Worm (Caenorhabditis elegans) whole organism, L1 larva: ENCODE results near the gene Y39A1C.1.

Experiments
- C16A3.4 ChIP-seq: fragments of 150-350 bp; optimal IDR thresholded peaks from 2 replicates; lab custom pipeline; 2014; ENCODE audit warnings: missing biosample characterization, missing genetic modification characterization
- F16B12.6 ChIP-seq: fragments of 150-350 bp; optimal IDR thresholded peaks from 2 replicates; lab custom pipeline; 2014; ENCODE audit warnings: missing biosample characterization, missing genetic modification characterization
- Y116A8C.19 ChIP-seq: sonication (generic microtip); optimal IDR thresholded peaks from 2 replicates; lab custom pipeline; 2016; ENCODE audit warnings: missing compliant biosample characterization, missing genetic modification characterization, borderline replicate concordance
- aha-1 ChIP-seq: fragments of 150-350 bp; optimal IDR thresholded peaks from 2 replicates; lab custom pipeline; 2014; ENCODE audit warnings: missing biosample characterization, missing genetic modification characterization
- alr-1 ChIP-seq: fragments of 200-800 bp; sonication (Bioruptor generic); optimal IDR thresholded peaks from 2 replicates; lab custom pipeline; 2018; ENCODE audit warnings: borderline replicate concordance, mild to moderate bottlenecking, missing genetic modification characterization, missing compliant biosample characterization
- aly-2 ChIP-seq: fragments of 150-350 bp; optimal IDR thresholded peaks from 2 replicates; lab custom pipeline; 2014; ENCODE audit warnings: missing biosample characterization, missing genetic modification characterization
- blmp-1 ChIP-seq: fragments of 150-350 bp; optimal IDR thresholded peaks from 2 replicates; lab custom pipeline; 2014; ENCODE audit warnings: missing biosample characterization, missing genetic modification characterization
- ceh-63 ChIP-seq: fragments of 200-800 bp; sonication (Bioruptor generic); optimal IDR thresholded peaks from 2 replicates; lab custom pipeline; 2018; ENCODE audit warnings: mild to moderate bottlenecking, missing genetic modification characterization, missing compliant biosample characterization
- ceh-82 ChIP-seq, 3 experiments: fragments of 150-350 bp in 1 of 3; sonication (generic microtip) in 2 of 3; optimal IDR thresholded peaks; 2 replicates each; lab custom pipeline; 2014 to 2017; ENCODE audit warnings: missing biosample characterization in 3 of 3, missing genetic modification characterization in 3 of 3
- ceh-90 ChIP-seq: sonication (generic microtip); optimal IDR thresholded peaks from 2 replicates; lab custom pipeline; 2016; ENCODE audit warnings: missing genetic modification characterization, missing compliant biosample characterization
- efl-1 ChIP-seq, 4 experiments: fragments of 150-350 bp; optimal IDR thresholded peaks in 3 of 4; peaks in 1 of 4; 1 replicate in 1 of 4; 2 replicates in 3 of 4; lab custom pipeline; 2014; ENCODE audit warnings: missing biosample characterization in 2 of 4, missing genetic modification characterization in 2 of 4, missing genetic modification reagents in 2 of 4
- efl-3 ChIP-seq: fragments of 200-800 bp; sonication (Bioruptor generic); optimal IDR thresholded peaks from 2 replicates; lab custom pipeline; 2018; ENCODE audit warnings: mild to moderate bottlenecking, missing genetic modification characterization, missing compliant biosample characterization
- egl-13 ChIP-seq: sonication (generic microtip); optimal IDR thresholded peaks from 2 replicates; lab custom pipeline; 2016; ENCODE audit warnings: missing genotype, missing genetic modification reagents, missing genetic modification characterization, missing compliant biosample characterization
- elt-3 ChIP-seq, 6 experiments: fragments of 150-350 bp in 1 of 6; sonication (generic microtip); optimal IDR thresholded peaks; 2 replicates each; lab custom pipeline; 2017 to 2018; ENCODE audit warnings: missing biosample characterization in 6 of 6, missing genetic modification characterization in 6 of 6, inconsistent platforms in 1 of 6
- fkh-10 ChIP-seq: sonication (generic microtip); optimal IDR thresholded peaks from 2 replicates; lab custom pipeline; 2017; ENCODE audit warnings: missing biosample characterization, missing genetic modification reagents, missing genetic modification characterization
- fkh-4 ChIP-seq: sonication (generic microtip); optimal IDR thresholded peaks from 2 replicates; lab custom pipeline; 2016; ENCODE audit warnings: missing compliant biosample characterization, missing genetic modification characterization, borderline replicate concordance
- fos-1 ChIP-seq: fragments of 150-350 bp; optimal IDR thresholded peaks from 2 replicates; lab custom pipeline; 2014; ENCODE audit warnings: missing biosample characterization, missing genetic modification characterization
- hlh-4 ChIP-seq: sonication (generic microtip); optimal IDR thresholded peaks from 2 replicates; lab custom pipeline; 2016; ENCODE audit warnings: mild to moderate bottlenecking, missing genetic modification characterization, missing compliant biosample characterization
- hpl-2 ChIP-seq: fragments of 150-350 bp; optimal IDR thresholded peaks from 2 replicates; lab custom pipeline; 2014; ENCODE audit warnings: missing biosample characterization, missing genetic modification reagents, missing genetic modification characterization
- irx-1 ChIP-seq: sonication (generic microtip); optimal IDR thresholded peaks from 2 replicates; lab custom pipeline; 2016; ENCODE audit warnings: missing genetic modification characterization, missing compliant biosample characterization
- isw-1 ChIP-seq: fragments of 200-800 bp; sonication (Bioruptor generic); IDR thresholded peaks from 2 replicates; pipeline ENCODE4 v1.3.6; 2022; ENCODE audit warnings: missing genetic modification characterization, missing compliant biosample characterization
- jun-1 ChIP-seq: fragments of 150-350 bp; optimal IDR thresholded peaks from 2 replicates; lab custom pipeline; 2014; ENCODE audit warnings: missing biosample characterization, missing genetic modification reagents, missing genetic modification characterization
- lin-14 ChIP-seq: fragments of 200-800 bp; sonication (Bioruptor generic); optimal IDR thresholded peaks from 2 replicates; lab custom pipeline; 2018; ENCODE audit warnings: mild to moderate bottlenecking, missing genetic modification characterization, moderate library complexity, missing compliant biosample characterization
- lir-3 ChIP-seq: sonication (generic microtip); optimal IDR thresholded peaks from 2 replicates; lab custom pipeline; 2016; ENCODE audit warnings: mild to moderate bottlenecking, missing genetic modification characterization, moderate library complexity, missing compliant biosample characterization; ENCODE audit not compliant: poor library complexity
- lsy-2 ChIP-seq, 2 experiments: fragments of 150-350 bp; optimal IDR thresholded peaks; 2 replicates each; lab custom pipeline; 2014; ENCODE audit warnings: missing biosample characterization in 2 of 2, missing genetic modification characterization in 2 of 2
- mdl-1 ChIP-seq, 2 experiments: fragments of 150-350 bp; optimal IDR thresholded peaks; 2 replicates each; lab custom pipeline; 2014 to 2017; ENCODE audit warnings: missing biosample characterization in 2 of 2, missing genetic modification characterization in 2 of 2, inconsistent platforms in 1 of 2
- mef-2 ChIP-seq: fragments of 150-350 bp; optimal IDR thresholded peaks from 2 replicates; lab custom pipeline; 2014; ENCODE audit warnings: missing biosample characterization, missing genetic modification characterization
- nhr-11 ChIP-seq: fragments of 150-350 bp; optimal IDR thresholded peaks from 2 replicates; lab custom pipeline; 2014; ENCODE audit warnings: missing biosample characterization, missing genetic modification characterization
- nhr-12 ChIP-seq: sonication (generic microtip); optimal IDR thresholded peaks from 2 replicates; lab custom pipeline; 2017; ENCODE audit warnings: missing biosample characterization, missing genetic modification characterization
- nhr-19 ChIP-seq: fragments of 200-800 bp; sonication (Bioruptor generic); conservative IDR thresholded peaks from 2 replicates; pipeline ENCODE4 v1.3.6; 2022; ENCODE audit warnings: missing genetic modification characterization, missing compliant biosample characterization
- nhr-20 ChIP-seq: sonication (generic microtip); optimal IDR thresholded peaks from 2 replicates; lab custom pipeline; 2016; ENCODE audit warnings: mild to moderate bottlenecking, missing genetic modification characterization, missing compliant biosample characterization
- nhr-28 ChIP-seq: fragments of 150-350 bp; optimal IDR thresholded peaks from 2 replicates; lab custom pipeline; 2014; ENCODE audit warnings: missing biosample characterization, missing genetic modification characterization
- nhr-47 ChIP-seq: sonication (generic microtip); optimal IDR thresholded peaks from 2 replicates; lab custom pipeline; 2016; ENCODE audit warnings: mild to moderate bottlenecking, missing genetic modification characterization, moderate library complexity, missing compliant biosample characterization
- nhr-76 ChIP-seq: sonication (generic microtip); optimal IDR thresholded peaks from 2 replicates; lab custom pipeline; 2017; ENCODE audit warnings: missing biosample characterization, missing genetic modification characterization
- nhr-84 ChIP-seq: sonication (generic microtip); optimal IDR thresholded peaks from 2 replicates; lab custom pipeline; 2017; ENCODE audit warnings: missing biosample characterization, missing genetic modification characterization
- pag-3 ChIP-seq: sonication (generic microtip); optimal IDR thresholded peaks from 2 replicates; lab custom pipeline; 2017; ENCODE audit warnings: missing genetic modification characterization, mild to moderate bottlenecking, missing compliant biosample characterization, antibody characterized with exemption, borderline replicate concordance; ENCODE audit not compliant: insufficient read depth
- pax-3 ChIP-seq: fragments of 200-800 bp; sonication (Bioruptor generic); optimal IDR thresholded peaks from 2 replicates; lab custom pipeline; 2018; ENCODE audit warnings: mild to moderate bottlenecking, missing genetic modification characterization, moderate library complexity, missing compliant biosample characterization
- rnt-1 ChIP-seq: sonication (generic microtip); optimal IDR thresholded peaks from 2 replicates; lab custom pipeline; 2016; ENCODE audit warnings: mild to moderate bottlenecking, missing genetic modification characterization, moderate library complexity, missing compliant biosample characterization
- skn-1 ChIP-seq: fragments of 150-350 bp; optimal IDR thresholded peaks from 2 replicates; lab custom pipeline; 2014; ENCODE audit warnings: missing biosample characterization, missing genetic modification characterization
- snu-23 ChIP-seq: sonication (generic microtip); optimal IDR thresholded peaks from 2 replicates; lab custom pipeline; 2016; ENCODE audit warnings: missing genetic modification characterization, missing compliant biosample characterization
- sox-4 ChIP-seq: sonication (generic microtip); optimal IDR thresholded peaks from 2 replicates; lab custom pipeline; 2016; ENCODE audit warnings: missing genetic modification characterization, missing compliant biosample characterization
- sup-37 ChIP-seq: fragments of 200-800 bp; sonication (Bioruptor generic); optimal IDR thresholded peaks from 2 replicates; lab custom pipeline; 2018; ENCODE audit warnings: mild to moderate bottlenecking, missing genetic modification characterization, missing compliant biosample characterization
- swsn-7 ChIP-seq: sonication (generic microtip); optimal IDR thresholded peaks from 2 replicates; lab custom pipeline; 2016; ENCODE audit warnings: missing genetic modification characterization, missing compliant biosample characterization
- tbx-2 ChIP-seq: sonication (generic microtip); optimal IDR thresholded peaks from 2 replicates; lab custom pipeline; 2016; ENCODE audit warnings: missing genetic modification characterization, missing compliant biosample characterization
- unc-130 ChIP-seq: fragments of 150-350 bp; optimal IDR thresholded peaks from 2 replicates; lab custom pipeline; 2017; ENCODE audit warnings: missing biosample characterization, missing genetic modification characterization, inconsistent platforms
- unc-30 ChIP-seq: sonication (generic microtip); optimal IDR thresholded peaks from 2 replicates; lab custom pipeline; 2017; ENCODE audit warnings: missing biosample characterization, missing genetic modification characterization
- unc-62 ChIP-seq: fragments of 150-350 bp; optimal IDR thresholded peaks from 2 replicates; lab custom pipeline; 2014; ENCODE audit warnings: missing biosample characterization, missing genetic modification reagents, missing genetic modification characterization
- unc-86 ChIP-seq: sonication (generic microtip); optimal IDR thresholded peaks from 2 replicates; lab custom pipeline; 2016; ENCODE audit warnings: missing genetic modification characterization, missing compliant biosample characterization
- vab-15 ChIP-seq: sonication (generic microtip); optimal IDR thresholded peaks from 2 replicates; lab custom pipeline; 2017; ENCODE audit warnings: missing genotype, mild to moderate bottlenecking, missing genetic modification characterization, missing compliant biosample characterization
- zag-1 ChIP-seq: fragments of 150-350 bp; optimal IDR thresholded peaks from 2 replicates; lab custom pipeline; 2014; ENCODE audit warnings: missing biosample characterization, missing genetic modification characterization
- zip-4 ChIP-seq: fragments of 200-800 bp; sonication (Bioruptor generic); optimal IDR thresholded peaks from 2 replicates; lab custom pipeline; 2018; ENCODE audit warnings: mild to moderate bottlenecking, missing genetic modification characterization, moderate library complexity, missing compliant biosample characterization
- ztf-11 ChIP-seq, 2 experiments: sonication (generic microtip); optimal IDR thresholded peaks; 2 replicates each; lab custom pipeline; 2016 to 2017; ENCODE audit warnings: missing genetic modification characterization in 2 of 2, missing biosample characterization in 1 of 2, missing compliant biosample characterization in 1 of 2
- ztf-4 ChIP-seq: fragments of 150-350 bp; optimal IDR thresholded peaks from 2 replicates; lab custom pipeline; 2014; ENCODE audit warnings: missing biosample characterization, missing genetic modification characterization

Y39A1C.1 gene

DNA sequence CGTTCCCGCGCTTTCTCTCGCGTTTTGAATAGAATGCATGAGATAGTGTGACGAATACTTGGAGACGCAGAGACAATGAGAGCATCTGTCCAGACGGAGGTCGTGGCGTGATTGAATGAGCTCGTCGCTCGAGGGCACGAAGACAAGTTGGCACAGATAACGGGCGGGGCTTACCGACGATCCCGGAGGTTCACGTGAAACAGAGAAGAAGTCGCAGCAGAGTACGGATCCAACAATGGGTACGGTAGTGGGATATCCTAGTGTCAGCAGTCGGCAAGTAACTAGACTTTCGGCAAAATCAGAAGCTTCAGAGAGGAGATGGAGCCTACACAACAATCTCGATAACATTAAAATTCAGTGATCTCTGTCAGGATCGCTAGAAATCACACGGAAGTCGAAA is 35.5 kb upstream of the Y39A1C.1 start (continued):
- TF ChIP-seq ceh-90 (no peak), nhr-11 (tag; lab: Kevin White, UChicago) (peak; percentile 46), unc-86 (tag; lab: Kevin White, UChicago) (no peak), C16A3.4 (tag; lab: Kevin White, UChicago) (no peak), ceh-82 (tag; optimal IDR thresholded peaks at IDR 0.05; lab: Kevin White, UChicago) (no peak), nhr-12 (tag; lab: Kevin White, UChicago) (no peak), mdl-1 (tag; optimal IDR thresholded peaks at IDR 0.05; lab: Kevin White, UChicago) (peak in 1 of 2 experiments; percentile 29), hpl-2 (GFP tag; lab: Kevin White, UChicago) (no peak), isw-1 (GFP tag; lab: Robert Waterston, UW) (no peak), fkh-4 (no peak), aha-1 (tag; lab: Kevin White, UChicago) (no peak), fos-1 (no peak), sup-37 (peak; percentile 62), lir-3 (tag; lab: Kevin White, UChicago) (no peak), aly-2 (tag; lab: Kevin White, UChicago) (no peak), ztf-4 (tag; lab: Kevin White, UChicago) (peak; percentile 63), lsy-2 (tag; optimal IDR thresholded peaks at IDR 0.05; lab: Kevin White, UChicago) (peak; percentile 60 to 80), pag-3 (tag; lab: Kevin White, UChicago) (peak; percentile 9), ceh-63 (GFP tag; lab: Kevin White, UChicago) (no peak), swsn-7 (peak; percentile 48), zag-1 (no peak), Y116A8C.19 (no peak), pax-3 (no peak), nhr-47 (peak; percentile 52), nhr-84 (tag; lab: Kevin White, UChicago) (no peak), jun-1 (no peak), sox-4 (tag; lab: Kevin White, UChicago) (no peak), efl-1 (optimal IDR thresholded peaks at IDR 0.05; lab: Kevin White, UChicago) (peak; percentile 33 to 34), efl-1 (GFP tag; optimal IDR thresholded peaks at IDR 0.05 in 1 of 2; lab: Kevin White, UChicago) (peak in 1 of 2 experiments; percentile 92), blmp-1 (tag; lab: Kevin White, UChicago) (no peak), skn-1 (tag; lab: Kevin White, UChicago) (no peak), unc-30 (tag; lab: Kevin White, UChicago) (no peak), ztf-11 (tag; optimal IDR thresholded peaks at IDR 0.05; lab: Kevin White, UChicago) (no peak), F16B12.6 (tag; lab: Kevin White, UChicago) (no peak), nhr-76 (no peak), irx-1 (tag; lab: Kevin White, UChicago) (peak; percentile 37), zip-4 (GFP tag; lab: Kevin White, UChicago) (no peak), snu-23 (GFP tag; lab: Kevin White, UChicago) (peak; percentile 64), unc-62 (GFP tag; lab: Kevin White, UChicago) (no peak), rnt-1 (tag; lab: Kevin White, UChicago) (peak; percentile 83), lin-14 (GFP tag; lab: Kevin White, UChicago) (peak; percentile 78), hlh-4 (tag; lab: Kevin White, UChicago) (no peak), fkh-10 (GFP tag; lab: Kevin White, UChicago) (no peak), alr-1 (no peak), mef-2 (tag; lab: Kevin White, UChicago) (no peak), vab-15 (tag; lab: Kevin White, UChicago) (no peak), tbx-2 (tag; lab: Kevin White, UChicago) (peak; percentile 40), unc-130 (tag; lab: Kevin White, UChicago) (peak; percentile 79), efl-3 (GFP tag; lab: Kevin White, UChicago) (no peak), nhr-28 (tag; lab: Kevin White, UChicago) (no peak), egl-13 (tag; lab: Kevin White, UChicago) (peak; percentile 17), elt-3 (tag; optimal IDR thresholded peaks at IDR 0.05; lab: Kevin White, UChicago) (no peak), nhr-20 (peak; percentile 74), nhr-19 (GFP tag; lab: Robert Waterston, UW) (peak; percentile 74)
